Fruit fly (Drosophila melanogaster): Measurements from ENCODE around the gene CG9330.

The CG9330 gene

dm6 chr3L:19598369-19599148 is 12.5 kb downstream of the CG9330 start, which contains the start of the genes ash1 and Taf6:
Gene ash1 (minus strand): TSS chr3L:19598755.
Gene Taf6 (plus strand): TSS chr3L:19599088.
- TF ChIP-seq Med (GFP tag) = peak; percentile 39
- TF ChIP-seq Pdp1 (GFP tag; optimal IDR thresholded peaks at IDR 0.05) = peak in 1 of 2 experiments; percentile 75
- peak; percentile 84 for TF ChIP-seq Abd-B (GFP tag; optimal IDR thresholded peaks at IDR 0.05)
- TF ChIP-seq Dref (GFP tag; IDR thresholded peaks at IDR 0.05) = peak; percentile 30; the same call in 1 of the 2 replicates
- peak; percentile 73 for TF ChIP-seq CG13287 (GFP tag; IDR thresholded peaks at IDR 0.05; ENCODE audit: partially characterized antibody)
- peak; percentile 29; the same call in 1 of the 2 replicates for TF ChIP-seq CG3847 (GFP tag; IDR thresholded peaks at IDR 0.05)
- peak; percentile 73 for TF ChIP-seq unc-4 (GFP tag; IDR thresholded peaks at IDR 0.05; ENCODE audit: partially characterized antibody)
- peak in 1 of 2 experiments; percentile 29 for TF ChIP-seq crp (GFP tag; optimal IDR thresholded peaks at IDR 0.05)
- TF ChIP-seq CG2712 (tag; optimal IDR thresholded peaks at IDR 0.05) = peak; percentile 27
- TF ChIP-seq CG34224 (GFP tag; IDR thresholded peaks at IDR 0.05; ENCODE audit: partially characterized antibody) = 0 out of 3 replicates have a peak, but pooled peaks have one; percentile 39
- TF ChIP-seq Scr (GFP tag; IDR thresholded peaks at IDR 0.05; ENCODE audit: partially characterized antibody) = peak; percentile 73
- TF ChIP-seq nerfin-1 (tag; optimal IDR thresholded peaks at IDR 0.05) = peak; percentile 90
- TF ChIP-seq CG7963 (GFP tag; IDR thresholded peaks at IDR 0.05; ENCODE audit: partially characterized antibody) = peak; percentile 49; the same call in 1 of the 3 replicates
- peak; percentile 71 for TF ChIP-seq phol (tag; optimal IDR thresholded peaks at IDR 0.05)
- TF ChIP-seq CG17829 (tag; optimal IDR thresholded peaks at IDR 0.05) = peak; percentile 54
- peak; percentile 81 for TF ChIP-seq Blimp-1 (GFP tag; optimal IDR thresholded peaks at IDR 0.05)
- TF ChIP-seq zen (tag; optimal IDR thresholded peaks at IDR 0.05) = peak; percentile 12
- TF ChIP-seq Dll (GFP tag; IDR thresholded peaks at IDR 0.05; ENCODE audit: partially characterized antibody) = peak; percentile 76
- TF ChIP-seq CG30403 (GFP tag; optimal IDR thresholded peaks at IDR 0.05) = peak; percentile 30
- peak; percentile 20 for TF ChIP-seq Ets97D (GFP tag; optimal IDR thresholded peaks at IDR 0.05)
- peak; percentile 72 for TF ChIP-seq CG11504 (tag; optimal IDR thresholded peaks at IDR 0.05)
- TF ChIP-seq PHDP (tag; optimal IDR thresholded peaks at IDR 0.05) = no peak
- TF ChIP-seq inv (GFP tag; IDR thresholded peaks at IDR 0.05; ENCODE audit: partially characterized antibody) = peak; percentile 58; the same call in 1 of the 2 replicates
- peak; percentile 18 for TF ChIP-seq Dp (GFP tag; optimal IDR thresholded peaks at IDR 0.05)
- peak; percentile 48 for TF ChIP-seq MBD-R2 (GFP tag; IDR thresholded peaks at IDR 0.05)
- no peak for TF ChIP-seq Xrp1 (GFP tag; IDR thresholded peaks at IDR 0.05)
- peak; percentile 86 for TF ChIP-seq Sry-β (GFP tag; optimal IDR thresholded peaks at IDR 0.05)
- TF ChIP-seq CG9727 (GFP tag; optimal IDR thresholded peaks at IDR 0.05) = peak; percentile 5
- TF ChIP-seq knrl (GFP tag; IDR thresholded peaks at IDR 0.05; ENCODE audit: partially characterized antibody) = peak; percentile 84
- peak; percentile 70 for TF ChIP-seq vnd (GFP tag; IDR thresholded peaks at IDR 0.05; ENCODE audit: partially characterized antibody)
- peak; percentile 11 for TF ChIP-seq dmrt11E (tag; optimal IDR thresholded peaks at IDR 0.05)
- 0 out of 2 replicates have a peak, but pooled peaks have one; percentile 20 for TF ChIP-seq bbx (GFP tag; IDR thresholded peaks at IDR 0.05; ENCODE audit: partially characterized antibody)
- peak; percentile 37 for TF ChIP-seq CG15479 (GFP tag; optimal IDR thresholded peaks at IDR 0.05)
- TF ChIP-seq CG10366 (GFP tag; IDR thresholded peaks at IDR 0.05) = no peak
- peak; percentile 56 for TF ChIP-seq HLH4C (GFP tag; IDR thresholded peaks at IDR 0.05; ENCODE audit: partially characterized antibody)
- TF ChIP-seq BEAF-32 (GFP tag; optimal IDR thresholded peaks at IDR 0.05) = peak; percentile 89
- TF ChIP-seq zen2 (GFP tag; IDR thresholded peaks at IDR 0.05; ENCODE audit: partially characterized antibody) = no peak
- peak; percentile 57 for TF ChIP-seq CG10267 (tag; optimal IDR thresholded peaks at IDR 0.05)
- no peak for TF ChIP-seq Asciz (GFP tag; optimal IDR thresholded peaks at IDR 0.05)
- peak; percentile 91 for TF ChIP-seq CG9797 (GFP tag; optimal IDR thresholded peaks at IDR 0.05)
- TF ChIP-seq Sry-δ (GFP tag; optimal IDR thresholded peaks at IDR 0.05) = peak; percentile 59
- no peak for TF ChIP-seq schlank (tag; optimal IDR thresholded peaks at IDR 0.05)
- TF ChIP-seq Dip3 (GFP tag; optimal IDR thresholded peaks at IDR 0.05) = no peak
- TF ChIP-seq CG12391 (tag; optimal IDR thresholded peaks at IDR 0.05) = peak; percentile 56
- peak; percentile 70 for TF ChIP-seq Doc3 (GFP tag; IDR thresholded peaks at IDR 0.05; ENCODE audit: partially characterized antibody)
